Worm (Caenorhabditis elegans): ENCODE data around the gene nkb-3.

ce11 chrX:13781445-13782073, 11.2 kb upstream of the nkb-3 start:
- TF ChIP-seq snu-23 (GFP tag; optimal IDR thresholded peaks at IDR 0.05) (peak; percentile 76), ama-1 (optimal IDR thresholded peaks at IDR 0.05) (no peak), blmp-1 (tag; optimal IDR thresholded peaks at IDR 0.05) (peak; percentile 13), ceh-90 (tag; optimal IDR thresholded peaks at IDR 0.05) (no peak), unc-86 (tag; optimal IDR thresholded peaks at IDR 0.05) (no peak), lsy-2 (tag; optimal IDR thresholded peaks at IDR 0.05) (no peak), rnt-1 (tag; optimal IDR thresholded peaks at IDR 0.05) (peak; percentile 58), efl-3 (GFP tag; optimal IDR thresholded peaks at IDR 0.05) (no peak)
